Fruit fly (Drosophila melanogaster) whole organism, pupa: ENCODE data around the gene Cul3.
A peak's percentile ranks its signal among the peaks of the same experiment; 100 is the strongest.

Experiments
- CG10348 ChIP-seq: fragments of 200-800 bp; sonication (Bioruptor generic); IDR thresholded peaks from 2 replicates; pipeline ENCODE4 v1.3.6; 2022; ENCODE audit warnings: missing biosample characterization, missing genetic modification characterization
- CG12605 ChIP-seq: fragments of 200-800 bp; sonication (Bioruptor generic); IDR thresholded peaks from 2 replicates; pipeline ENCODE4 v1.3.6; 2022; ENCODE audit warnings: missing biosample characterization, missing genetic modification characterization
- CG13204 ChIP-seq: fragments of 200-800 bp; sonication (Bioruptor generic); optimal IDR thresholded peaks from 2 replicates; lab custom pipeline; 2018; ENCODE audit warnings: missing biosample characterization, mild to moderate bottlenecking, missing genetic modification characterization, moderate library complexity
- CG14655 ChIP-seq: fragments of 200-800 bp; sonication (Bioruptor generic); optimal IDR thresholded peaks from 3 replicates; lab custom pipeline; 2017; ENCODE audit warnings: mild to moderate bottlenecking, missing biosample characterization, missing genetic modification reagents, missing genetic modification characterization
- CG15710 ChIP-seq: fragments of 200-800 bp; sonication (Bioruptor generic); optimal IDR thresholded peaks from 2 replicates; lab custom pipeline; 2018; ENCODE audit warnings: missing biosample characterization, mild to moderate bottlenecking, missing genetic modification characterization, moderate library complexity
- CG17806 ChIP-seq: fragments of 200-800 bp; sonication (Bioruptor generic); optimal IDR thresholded peaks from 2 replicates; lab custom pipeline; 2018; ENCODE audit warnings: missing biosample characterization, mild to moderate bottlenecking, missing genetic modification characterization, moderate library complexity
- CG32121 ChIP-seq: fragments of 200-800 bp; sonication (Bioruptor generic); IDR thresholded peaks from 2 replicates; pipeline ENCODE4 v1.3.6; 2022; ENCODE audit warnings: missing biosample characterization, missing genetic modification characterization
- CG34367 ChIP-seq: fragments of 200-800 bp; sonication (Bioruptor generic); optimal IDR thresholded peaks from 2 replicates; lab custom pipeline; 2018; ENCODE audit warnings: missing biosample characterization, mild to moderate bottlenecking, missing genetic modification characterization
- CG4496 ChIP-seq: fragments of 200-800 bp; sonication (Bioruptor generic); IDR thresholded peaks from 3 replicates; pipeline ENCODE4 v1.3.6; 2022; ENCODE audit warnings: missing biosample characterization, missing genetic modification characterization
- CG8159 ChIP-seq: fragments of 200-800 bp; sonication (Bioruptor generic); optimal IDR thresholded peaks from 3 replicates; lab custom pipeline; 2018; ENCODE audit warnings: missing biosample characterization, mild to moderate bottlenecking, missing genetic modification characterization, moderate library complexity
- CG8301 ChIP-seq: fragments of 200-800 bp; sonication (Bioruptor generic); optimal IDR thresholded peaks from 2 replicates; lab custom pipeline; 2018; ENCODE audit warnings: missing biosample characterization, mild to moderate bottlenecking, missing genetic modification characterization
- CG9948 ChIP-seq: fragments of 200-800 bp; sonication (Bioruptor generic); optimal IDR thresholded peaks from 2 replicates; lab custom pipeline; 2018; ENCODE audit warnings: missing biosample characterization, mild to moderate bottlenecking, missing genetic modification characterization, moderate library complexity
- D1 ChIP-seq: fragments of 200-800 bp; sonication (Bioruptor generic); optimal IDR thresholded peaks from 2 replicates; lab custom pipeline; 2018; ENCODE audit warnings: missing biosample characterization, mild to moderate bottlenecking, missing genetic modification characterization, moderate library complexity
- EcR ChIP-seq: fragments of 200-800 bp; sonication (Bioruptor generic); optimal IDR thresholded peaks from 3 replicates; lab custom pipeline; 2019; ENCODE audit warnings: missing biosample characterization, missing genetic modification characterization, mild to moderate bottlenecking, moderate library complexity, missing genetic modification reagents
- Ets98B ChIP-seq: fragments of 200-800 bp; sonication (Bioruptor generic); IDR thresholded peaks from 2 replicates; pipeline ENCODE4 v1.3.6; 2022; ENCODE audit warnings: missing biosample characterization, missing genetic modification characterization
- Pif1A ChIP-seq: fragments of 200-800 bp; sonication (Bioruptor generic); optimal IDR thresholded peaks from 3 replicates; lab custom pipeline; 2016; ENCODE audit warnings: missing biosample characterization, missing genetic modification characterization
- Pif1B ChIP-seq: fragments of 200-800 bp; sonication (Bioruptor generic); optimal IDR thresholded peaks from 3 replicates; lab custom pipeline; 2016; ENCODE audit warnings: missing biosample characterization, missing genetic modification characterization
- Snoo ChIP-seq: fragments of 200-800 bp; sonication (Bioruptor generic); optimal IDR thresholded peaks from 3 replicates; lab custom pipeline; 2017; ENCODE audit warnings: missing biosample characterization, mild to moderate bottlenecking, missing genetic modification characterization, inconsistent platforms
- fd96Ca ChIP-seq: fragments of 200-800 bp; sonication (Bioruptor generic); IDR thresholded peaks from 3 replicates; pipeline ENCODE4 v1.3.6; 2022; ENCODE audit warnings: missing biosample characterization, missing genetic modification characterization
- gl ChIP-seq: fragments of 200-800 bp; sonication (Bioruptor generic); optimal IDR thresholded peaks from 2 replicates; lab custom pipeline; 2018; ENCODE audit warnings: missing biosample characterization, mild to moderate bottlenecking, missing genetic modification characterization
- rn ChIP-seq: fragments of 200-800 bp; sonication (Bioruptor generic); IDR thresholded peaks from 2 replicates; pipeline ENCODE4 v1.3.6; 2022; ENCODE audit warnings: missing biosample characterization, missing genetic modification characterization

Gene Cul3

dm6 chr2L:15306802-15307201 is 35.0 kb upstream of the Cul3 start:
- TF ChIP-seq CG34367 (tag; lab: Kevin White, UChicago) = no peak
- no peak for TF ChIP-seq gl (tag; lab: Kevin White, UChicago)

- peak; percentile 67 for TF ChIP-seq CG14655 (GFP tag; lab: Kevin White, UChicago)
- no peak for TF ChIP-seq fd96Ca (GFP tag; lab: Robert Waterston, UW)
- TF ChIP-seq CG8159 (tag; lab: Kevin White, UChicago) = peak; percentile 71
- no peak for TF ChIP-seq CG12605 (GFP tag; lab: Robert Waterston, UW)
- TF ChIP-seq Ets98B = no peak
- TF ChIP-seq CG32121 = 0 out of 2 replicates have a peak, but pooled peaks have one; percentile 26
- peak; percentile 44 for TF ChIP-seq CG15710 (tag; lab: Kevin White, UChicago)
- TF ChIP-seq rn (GFP tag; lab: Robert Waterston, UW) = no peak
- peak; percentile 68 for TF ChIP-seq CG8301 (tag; lab: Kevin White, UChicago)
- peak; percentile 25 for TF ChIP-seq CG34367 (tag; lab: Kevin White, UChicago)
- peak; percentile 22 for TF ChIP-seq Snoo (tag; lab: Kevin White, UChicago)
- TF ChIP-seq EcR (GFP tag; lab: Kevin White, UChicago) = no peak
- no peak for TF ChIP-seq CG10348 (GFP tag; lab: Robert Waterston, UW)
- peak; percentile 66 for TF ChIP-seq CG9948
- TF ChIP-seq CG13204 = no peak
- peak; percentile 41 for TF ChIP-seq D1 (tag; lab: Kevin White, UChicago)
- TF ChIP-seq CG17806 (tag; lab: Kevin White, UChicago) = peak; percentile 59
- no peak for TF ChIP-seq gl (tag; lab: Kevin White, UChicago)
- peak; percentile 40 for TF ChIP-seq Pif1B (GFP tag; lab: Kevin White, UChicago)
- TF ChIP-seq CG4496 (GFP tag; lab: Robert Waterston, UW) = no peak
- peak; percentile 29 for TF ChIP-seq Pif1A (GFP tag; lab: Kevin White, UChicago)
Measured at dm6 chr2L:15304359-15304758, 32.5 kb upstream of the Cul3 start.

dm6 chr2L:15301841-15302240 is 30.0 kb upstream of the Cul3 start:
- TF ChIP-seq CG17806 (tag; lab: Kevin White, UChicago) (no peak), CG32121 (no peak), EcR (GFP tag; lab: Kevin White, UChicago) (peak; percentile 83), CG4496 (GFP tag; lab: Robert Waterston, UW) (no peak), CG13204 (no peak), CG8159 (tag; lab: Kevin White, UChicago) (no peak), Pif1A (GFP tag; lab: Kevin White, UChicago) (no peak), CG10348 (GFP tag; lab: Robert Waterston, UW) (no peak), D1 (tag; lab: Kevin White, UChicago) (no peak)

- TF ChIP-seq Ets98B (no peak), Pif1A (GFP tag; lab: Kevin White, UChicago) (no peak), Snoo (tag; lab: Kevin White, UChicago) (no peak), CG8159 (tag; lab: Kevin White, UChicago) (no peak), gl (tag; lab: Kevin White, UChicago) (no peak), CG32121 (no peak), rn (GFP tag; lab: Robert Waterston, UW) (no peak), CG14655 (GFP tag; lab: Kevin White, UChicago) (no peak), EcR (GFP tag; lab: Kevin White, UChicago) (no peak)
Measured at dm6 chr2L:15297508-15297907, 25.7 kb upstream of the Cul3 start, which contains the start of gene CG15262. Gene CG15262, plus strand, starts transcription at chr2L:15297808.

dm6 chr2L:15292139-15292538 is 20.3 kb upstream of the Cul3 start, which contains the start of gene CG15260:
Gene CG15260, minus strand, starts transcription at chr2L:15292239.
- TF ChIP-seq EcR (GFP tag; lab: Kevin White, UChicago) (no peak), CG8301 (tag; lab: Kevin White, UChicago) (no peak), CG4496 (GFP tag; lab: Robert Waterston, UW) (no peak), rn (GFP tag; lab: Robert Waterston, UW) (no peak), fd96Ca (GFP tag; lab: Robert Waterston, UW) (no peak), Pif1B (GFP tag; lab: Kevin White, UChicago) (no peak), CG14655 (GFP tag; lab: Kevin White, UChicago) (no peak), Snoo (tag; lab: Kevin White, UChicago) (no peak), CG34367 (tag; lab: Kevin White, UChicago) (no peak), CG12605 (GFP tag; lab: Robert Waterston, UW) (no peak), CG13204 (no peak), Pif1A (GFP tag; lab: Kevin White, UChicago) (no peak)

- TF ChIP-seq CG8301 (tag; lab: Kevin White, UChicago) (no peak), CG32121 (no peak), CG8159 (tag; lab: Kevin White, UChicago) (no peak), CG17806 (tag; lab: Kevin White, UChicago) (no peak), Pif1B (GFP tag; lab: Kevin White, UChicago) (no peak), Snoo (tag; lab: Kevin White, UChicago) (no peak), CG13204 (no peak), gl (tag; lab: Kevin White, UChicago) (no peak), Ets98B (no peak), rn (GFP tag; lab: Robert Waterston, UW) (no peak), CG34367 (tag; lab: Kevin White, UChicago) (no peak), CG12605 (GFP tag; lab: Robert Waterston, UW) (no peak), CG10348 (GFP tag; lab: Robert Waterston, UW) (no peak), EcR (GFP tag; lab: Kevin White, UChicago) (no peak), fd96Ca (GFP tag; lab: Robert Waterston, UW) (no peak), CG9948 (no peak), CG4496 (GFP tag; lab: Robert Waterston, UW) (no peak)
- TF ChIP-seq, all 21 proteins: peak for 0
Measured at dm6 chr2L:15284700-15285099, 12.9 kb upstream of the Cul3 start, which contains the start of gene CG15263. Gene CG15263, plus strand, starts transcription at chr2L:15285000.
